Worm (Caenorhabditis elegans): ENCODE data around the gene M117.3.

ce11 chrIV:11795964-11796363, 26.0 kb upstream of the M117.3 start:
- TF ChIP-seq egl-27 (tag; optimal IDR thresholded peaks at IDR 0.05) (no peak), elt-3 (tag; optimal IDR thresholded peaks at IDR 0.05) (no peak), dsc-1 (tag; optimal IDR thresholded peaks at IDR 0.05) (no peak), dpl-1 (GFP tag; optimal IDR thresholded peaks at IDR 0.05) (no peak), zag-1 (tag; optimal IDR thresholded peaks at IDR 0.05) (no peak), fkh-10 (GFP tag; optimal IDR thresholded peaks at IDR 0.05) (peak; percentile 80), aha-1 (tag; optimal IDR thresholded peaks at IDR 0.05) (no peak), snpc-4 (tag; optimal IDR thresholded peaks at IDR 0.05) (no peak), zip-4 (GFP tag; optimal IDR thresholded peaks at IDR 0.05) (no peak), jun-1 (tag; optimal IDR thresholded peaks at IDR 0.05) (no peak), ces-1 (GFP tag; optimal IDR thresholded peaks at IDR 0.05) (no peak), pag-3 (tag; optimal IDR thresholded peaks at IDR 0.05; ENCODE audit: borderline replicate concordance, insufficient read depth) (no peak), unc-130 (tag; optimal IDR thresholded peaks at IDR 0.05) (no peak)

Data from whole organism, L1 larva.